Worm (Caenorhabditis elegans) whole organism, L2 larva: Measurements from ENCODE around the gene F21G4.6.

Source experiments
- C34F6.9 ChIP-seq: fragments of 150-350 bp; optimal IDR thresholded peaks from 2 replicates; lab custom pipeline; 2014; ENCODE audit warnings: missing biosample characterization, missing genetic modification characterization
- F13H6.1 ChIP-seq: sonication (generic microtip); optimal IDR thresholded peaks from 2 replicates; lab custom pipeline; 2016; ENCODE audit warnings: missing genetic modification characterization, missing compliant biosample characterization
- R02D3.7 ChIP-seq: fragments of 150-350 bp; optimal IDR thresholded peaks from 2 replicates; lab custom pipeline; 2014; ENCODE audit warnings: missing biosample characterization, missing genetic modification characterization
- Y55F3AM.14 ChIP-seq: fragments of 200-800 bp; sonication (Bioruptor generic); optimal IDR thresholded peaks from 2 replicates; lab custom pipeline; 2018; ENCODE audit warnings: mild to moderate bottlenecking, missing genetic modification characterization, missing compliant biosample characterization
- ZK546.5 ChIP-seq: sonication (generic microtip); optimal IDR thresholded peaks from 2 replicates; lab custom pipeline; 2017; ENCODE audit warnings: missing biosample characterization, missing genetic modification characterization
- alr-1 ChIP-seq: fragments of 150-350 bp; optimal IDR thresholded peaks from 2 replicates; lab custom pipeline; 2014; ENCODE audit warnings: missing biosample characterization, missing genetic modification characterization
- aly-2 ChIP-seq: fragments of 150-350 bp; optimal IDR thresholded peaks from 2 replicates; lab custom pipeline; 2014; ENCODE audit warnings: missing biosample characterization, missing genetic modification characterization
- ama-1 ChIP-seq: fragments of 150-350 bp; optimal IDR thresholded peaks from 2 replicates; lab custom pipeline; 2018; ENCODE audit warnings: inconsistent platforms
- blmp-1 ChIP-seq: sonication (generic microtip); optimal IDR thresholded peaks from 2 replicates; lab custom pipeline; 2017; ENCODE audit warnings: missing genetic modification characterization, mild to moderate bottlenecking, missing compliant biosample characterization, antibody characterized with exemption, moderate library complexity; ENCODE audit not compliant: insufficient read depth
- ceh-16 ChIP-seq: fragments of 150-350 bp; optimal IDR thresholded peaks from 2 replicates; lab custom pipeline; 2014; ENCODE audit warnings: missing biosample characterization, missing genetic modification characterization
- ceh-82 ChIP-seq: fragments of 150-350 bp; optimal IDR thresholded peaks from 2 replicates; lab custom pipeline; 2014; ENCODE audit warnings: missing biosample characterization, missing genetic modification characterization
- crh-2 ChIP-seq: sonication (generic microtip); optimal IDR thresholded peaks from 2 replicates; lab custom pipeline; 2017; ENCODE audit warnings: missing biosample characterization, missing genetic modification characterization
- dmd-4 ChIP-seq: sonication (generic microtip); optimal IDR thresholded peaks from 2 replicates; lab custom pipeline; 2017; ENCODE audit warnings: missing biosample characterization, missing genetic modification characterization
- egl-27 ChIP-seq: sonication (generic microtip); optimal IDR thresholded peaks from 3 replicates; lab custom pipeline; 2017; ENCODE audit warnings: missing biosample characterization, missing genetic modification reagents, missing genetic modification characterization
- elt-1 ChIP-seq: fragments of 150-350 bp; optimal IDR thresholded peaks from 2 replicates; lab custom pipeline; 2014; ENCODE audit warnings: missing biosample characterization, missing genetic modification characterization
- elt-3 ChIP-seq: sonication (generic microtip); optimal IDR thresholded peaks from 2 replicates; lab custom pipeline; 2017; ENCODE audit warnings: missing biosample characterization, missing genetic modification characterization
- fos-1 ChIP-seq: fragments of 150-350 bp; optimal IDR thresholded peaks from 2 replicates; lab custom pipeline; 2014; ENCODE audit warnings: missing biosample characterization, missing genetic modification characterization
- gmeb-1 ChIP-seq: fragments of 150-350 bp; optimal IDR thresholded peaks from 2 replicates; lab custom pipeline; 2014; ENCODE audit warnings: missing biosample characterization, missing genetic modification characterization
- lin-11 ChIP-seq: fragments of 150-350 bp; sonication (generic microtip); optimal IDR thresholded peaks from 2 replicates; lab custom pipeline; 2014; ENCODE audit warnings: missing biosample characterization, missing genetic modification characterization, inconsistent platforms, mixed read lengths
- lin-13 ChIP-seq: fragments of 150-350 bp; optimal IDR thresholded peaks from 2 replicates; lab custom pipeline; 2014; ENCODE audit warnings: missing biosample characterization, missing genetic modification reagents, missing genetic modification characterization
- lin-39 ChIP-seq: fragments of 150-350 bp; optimal IDR thresholded peaks from 2 replicates; lab custom pipeline; 2014; ENCODE audit warnings: missing biosample characterization, missing genetic modification reagents, missing genetic modification characterization
- lsy-2 ChIP-seq, 2 experiments: fragments of 150-350 bp in 1 of 2; sonication (generic microtip) in 1 of 2; optimal IDR thresholded peaks; 2 replicates each; lab custom pipeline; 2014 to 2017; ENCODE audit warnings: missing biosample characterization in 2 of 2, missing genetic modification characterization in 2 of 2
- mab-5 ChIP-seq: fragments of 150-350 bp; optimal IDR thresholded peaks from 2 replicates; lab custom pipeline; 2014; ENCODE audit warnings: missing biosample characterization, missing genetic modification characterization
- mbf-1 ChIP-seq: sonication (generic microtip); optimal IDR thresholded peaks from 2 replicates; lab custom pipeline; 2017; ENCODE audit warnings: missing biosample characterization, missing genetic modification characterization
- nhr-10 ChIP-seq: sonication (generic microtip); optimal IDR thresholded peaks from 2 replicates; lab custom pipeline; 2017; ENCODE audit warnings: missing biosample characterization, missing genetic modification characterization
- nhr-11 ChIP-seq: fragments of 150-350 bp; optimal IDR thresholded peaks from 2 replicates; lab custom pipeline; 2014; ENCODE audit warnings: missing biosample characterization, missing genetic modification characterization
- nhr-12 ChIP-seq: fragments of 150-350 bp; optimal IDR thresholded peaks from 2 replicates; lab custom pipeline; 2014; ENCODE audit warnings: missing biosample characterization, missing genetic modification characterization
- nhr-129 ChIP-seq: fragments of 150-350 bp; optimal IDR thresholded peaks from 2 replicates; lab custom pipeline; 2014; ENCODE audit warnings: missing biosample characterization, missing genetic modification characterization
- nhr-21 ChIP-seq: fragments of 150-350 bp; optimal IDR thresholded peaks from 2 replicates; lab custom pipeline; 2014; ENCODE audit warnings: missing biosample characterization, missing genetic modification characterization
- nhr-23 ChIP-seq: fragments of 150-350 bp; optimal IDR thresholded peaks from 2 replicates; lab custom pipeline; 2014; ENCODE audit warnings: missing biosample characterization, missing genetic modification reagents, missing genetic modification characterization
- nhr-237 ChIP-seq: fragments of 150-350 bp; optimal IDR thresholded peaks from 2 replicates; lab custom pipeline; 2014; ENCODE audit warnings: missing biosample characterization, missing genetic modification characterization
- nhr-25 ChIP-seq: fragments of 150-350 bp; sonication (generic microtip); optimal IDR thresholded peaks from 3 replicates; lab custom pipeline; 2014; ENCODE audit warnings: missing biosample characterization, missing genetic modification characterization
- nhr-77 ChIP-seq: fragments of 150-350 bp; optimal IDR thresholded peaks from 2 replicates; lab custom pipeline; 2014; ENCODE audit warnings: missing biosample characterization, missing genetic modification characterization
- peb-1 ChIP-seq: fragments of 150-350 bp; optimal IDR thresholded peaks from 2 replicates; lab custom pipeline; 2014; ENCODE audit warnings: missing biosample characterization, missing genetic modification characterization
- sem-4 ChIP-seq: fragments of 150-350 bp; optimal IDR thresholded peaks from 2 replicates; lab custom pipeline; 2014; ENCODE audit warnings: missing biosample characterization, missing genetic modification reagents, missing genetic modification characterization
- skn-1 ChIP-seq: sonication (generic microtip); optimal IDR thresholded peaks from 2 replicates; lab custom pipeline; 2017; ENCODE audit warnings: missing biosample characterization, missing genetic modification characterization
- sma-3 ChIP-seq: sonication (generic microtip); optimal IDR thresholded peaks from 2 replicates; lab custom pipeline; 2016; ENCODE audit warnings: missing genetic modification reagents, missing genetic modification characterization, missing compliant biosample characterization
- sma-9 ChIP-seq, 2 experiments: fragments of 150-350 bp in 1 of 2; sonication (generic microtip) in 1 of 2; optimal IDR thresholded peaks; 2 replicates each; lab custom pipeline; 2014 to 2016; ENCODE audit warnings: missing genetic modification characterization in 2 of 2, mild to moderate bottlenecking in 1 of 2, missing biosample characterization in 1 of 2, missing compliant biosample characterization in 1 of 2, missing genetic modification reagents in 1 of 2, moderate library complexity in 1 of 2
- snpc-4 ChIP-seq: fragments of 150-350 bp; optimal IDR thresholded peaks from 2 replicates; lab custom pipeline; 2014; ENCODE audit warnings: missing biosample characterization, missing genetic modification characterization
- unc-39 ChIP-seq: fragments of 150-350 bp; optimal IDR thresholded peaks from 2 replicates; lab custom pipeline; 2014; ENCODE audit warnings: missing biosample characterization, missing genetic modification characterization
- unc-55 ChIP-seq: fragments of 150-350 bp; sonication (generic microtip); optimal IDR thresholded peaks from 3 replicates; lab custom pipeline; 2014; ENCODE audit warnings: missing biosample characterization, missing genetic modification reagents, missing genetic modification characterization
- unc-62 ChIP-seq: fragments of 150-350 bp; optimal IDR thresholded peaks from 2 replicates; lab custom pipeline; 2014; ENCODE audit warnings: missing biosample characterization, missing genetic modification reagents, missing genetic modification characterization
- zag-1 ChIP-seq: fragments of 150-350 bp; optimal IDR thresholded peaks from 2 replicates; lab custom pipeline; 2014; ENCODE audit warnings: missing biosample characterization, missing genetic modification characterization
- ztf-1 ChIP-seq: fragments of 200-800 bp; sonication (Bioruptor generic); conservative IDR thresholded peaks from 2 replicates; pipeline ENCODE4 v1.3.6; 2022; ENCODE audit warnings: missing genetic modification characterization, missing compliant biosample characterization
- ztf-11 ChIP-seq: sonication (generic microtip); optimal IDR thresholded peaks from 2 replicates; lab custom pipeline; 2017; ENCODE audit warnings: missing biosample characterization, missing genetic modification characterization
- ztf-4 ChIP-seq: fragments of 150-350 bp; optimal IDR thresholded peaks from 2 replicates; lab custom pipeline; 2014; ENCODE audit warnings: missing biosample characterization, missing genetic modification characterization

Gene F21G4.6

ce11 chrX:9917362-9917761 is at the start of gene F21G4.6:
F21G4.6 (minus strand) TSS chrX:9917448.
- TF ChIP-seq ztf-4 (tag; lab: Kevin White, UChicago), result no peak
- TF ChIP-seq nhr-11 (tag; lab: Kevin White, UChicago), result no peak

ce11 chrX:9965275-9965674 is 48.0 kb upstream of the F21G4.6 start, which contains the start of gene pssy-1:
pssy-1 (plus strand) TSS chrX:9965592.
- TF ChIP-seq nhr-11 (tag; lab: Kevin White, UChicago), result no peak
- peak; percentile 25 for TF ChIP-seq sma-9 (GFP tag; optimal IDR thresholded peaks at IDR 0.05; lab: Kevin White, UChicago)
- no peak for TF ChIP-seq sma-9 (tag; optimal IDR thresholded peaks at IDR 0.05; lab: Kevin White, UChicago)

ce11 chrX:9962535-9962934 is 45.3 kb upstream of the F21G4.6 start:
- TF ChIP-seq alr-1 (tag; lab: Kevin White, UChicago) (no peak), ceh-16 (tag; lab: Kevin White, UChicago) (no peak), ztf-4 (tag; lab: Kevin White, UChicago) (no peak), zag-1 (tag; lab: Kevin White, UChicago) (no peak), nhr-129 (no peak), gmeb-1 (tag; lab: Kevin White, UChicago) (no peak), nhr-12 (tag; lab: Kevin White, UChicago) (no peak), Y55F3AM.14 (no peak), snpc-4 (tag; lab: Kevin White, UChicago) (no peak), nhr-11 (tag; lab: Kevin White, UChicago) (no peak), nhr-23 (tag; lab: Kevin White, UChicago) (no peak), elt-1 (tag; lab: Kevin White, UChicago) (no peak), aly-2 (tag; lab: Kevin White, UChicago) (no peak), ztf-11 (tag; lab: Kevin White, UChicago) (no peak), nhr-25 (tag; lab: Kevin White, UChicago) (no peak), ZK546.5 (tag; lab: Kevin White, UChicago) (no peak), nhr-21 (tag; lab: Kevin White, UChicago) (no peak), lin-39 (no peak)

ce11 chrX:9958561-9958960 is 41.3 kb upstream of the F21G4.6 start, which contains the start of gene ZC506.1:
ZC506.1 (plus strand) TSS chrX:9958960.
- TF ChIP-seq ceh-82 (tag; lab: Kevin White, UChicago), result peak; percentile 12
- no peak for TF ChIP-seq R02D3.7 (tag; lab: Kevin White, UChicago)
- TF ChIP-seq peb-1 (tag; lab: Kevin White, UChicago), result peak; percentile 2
- TF ChIP-seq nhr-237, result peak; percentile 36
- TF ChIP-seq nhr-23 (tag; lab: Kevin White, UChicago), result no peak
- peak; percentile 87 for TF ChIP-seq egl-27 (tag; lab: Kevin White, UChicago)
- TF ChIP-seq nhr-77, result peak; percentile 25
- TF ChIP-seq aly-2 (tag; lab: Kevin White, UChicago), result no peak
- peak; percentile 90 for TF ChIP-seq Y55F3AM.14
- TF ChIP-seq nhr-12 (tag; lab: Kevin White, UChicago), result no peak
- TF ChIP-seq crh-2 (tag; lab: Kevin White, UChicago), result peak; percentile 98
- no peak for TF ChIP-seq dmd-4 (tag; lab: Kevin White, UChicago)
- no peak for TF ChIP-seq lin-39
- peak; percentile 99 for TF ChIP-seq unc-55 (GFP tag; lab: Kevin White, UChicago)
- TF ChIP-seq F13H6.1, result peak; percentile 98
- TF ChIP-seq nhr-10 (tag; lab: Kevin White, UChicago), result no peak
- TF ChIP-seq sma-3 (GFP tag; lab: Kevin White, UChicago), result peak; percentile 93
- TF ChIP-seq ama-1, result peak; percentile 55
- TF ChIP-seq sma-9 (GFP tag; optimal IDR thresholded peaks at IDR 0.05; lab: Kevin White, UChicago), result peak; percentile 96
- TF ChIP-seq sma-9 (tag; optimal IDR thresholded peaks at IDR 0.05; lab: Kevin White, UChicago), result no peak
- TF ChIP-seq alr-1 (tag; lab: Kevin White, UChicago), result peak; percentile 6
- TF ChIP-seq ztf-4 (tag; lab: Kevin White, UChicago), result peak; percentile 88
- TF ChIP-seq elt-3 (tag; lab: Kevin White, UChicago), result no peak
- TF ChIP-seq C34F6.9 (tag; lab: Kevin White, UChicago), result peak; percentile 98
- TF ChIP-seq lin-13 (GFP tag; lab: Kevin White, UChicago), result peak; percentile 91
- peak; percentile 92 for TF ChIP-seq mab-5 (tag; lab: Kevin White, UChicago)
- peak; percentile 96 for TF ChIP-seq zag-1 (tag; lab: Kevin White, UChicago)
- no peak for TF ChIP-seq ztf-1 (GFP tag; lab: Robert Waterston, UW)
- peak; percentile 61 for TF ChIP-seq blmp-1 (tag; lab: Kevin White, UChicago)
- peak; percentile 61 to 92 for TF ChIP-seq lsy-2 (tag; optimal IDR thresholded peaks at IDR 0.05; lab: Kevin White, UChicago)
- TF ChIP-seq lin-11 (tag; lab: Kevin White, UChicago), result peak; percentile 91
- TF ChIP-seq ZK546.5 (tag; lab: Kevin White, UChicago), result no peak
- no peak for TF ChIP-seq skn-1 (tag; lab: Kevin White, UChicago)
- TF ChIP-seq fos-1 (tag; lab: Kevin White, UChicago), result peak; percentile 96
- TF ChIP-seq mbf-1, result peak; percentile 12
- TF ChIP-seq nhr-21 (tag; lab: Kevin White, UChicago), result peak; percentile 78
- TF ChIP-seq unc-62 (GFP tag; lab: Kevin White, UChicago), result peak; percentile 61
- TF ChIP-seq sem-4 (tag; lab: Kevin White, UChicago), result peak; percentile 95
- peak; percentile 99 for TF ChIP-seq nhr-129
- peak; percentile 2 for TF ChIP-seq unc-39 (tag; lab: Kevin White, UChicago)
